Worm (Caenorhabditis elegans) whole organism, midembryonic: Measurements from ENCODE around the gene C04A2.15.

Experiments used
- cog-1 ChIP-seq: sonication (generic microtip); optimal IDR thresholded peaks from 2 replicates; lab custom pipeline; 2016; ENCODE audit warnings: missing genetic modification characterization, missing compliant biosample characterization
- klf-2 ChIP-seq: fragments of 200-800 bp; sonication (Bioruptor generic); conservative IDR thresholded peaks from 2 replicates; pipeline ENCODE4 v1.3.6; 2022; ENCODE audit warnings: missing genetic modification reagents, missing genetic modification characterization, missing compliant biosample characterization

ce11 chrII:6901795-6902194 is 49.8 kb downstream of the C04A2.15 start, which contains the start of gene psmd-9:
- TF ChIP-seq klf-2 (GFP tag; lab: Robert Waterston, UW) (no peak), cog-1 (no peak)
